Fruit fly (Drosophila melanogaster) whole organism, larva: ENCODE results near the gene alpha-Est4.

Experiments used
- noc ChIP-seq: fragments of 200-800 bp; sonication (Bioruptor generic); optimal IDR thresholded peaks from 3 replicates; lab custom pipeline; 2019; ENCODE audit warnings: missing biosample characterization, mild to moderate bottlenecking, missing genetic modification characterization, moderate library complexity

Gene alpha-Est4

dm6 chr3R:7508198-7508837 is 30.1 kb downstream of the alpha-Est4 start:
- TF ChIP-seq noc (tag; lab: Kevin White, UChicago) = no peak

- TF ChIP-seq noc (tag; lab: Kevin White, UChicago) = peak; percentile 88
These were observed 32.0 kb downstream of the alpha-Est4 start for dm6 chr3R:7506314-7506988.

- TF ChIP-seq noc (tag; lab: Kevin White, UChicago) = peak; percentile 49
These were observed 33.2 kb downstream of the alpha-Est4 start, which contains the start of gene alpha-Est9 for dm6 chr3R:7504989-7505761. Gene alpha-Est9, minus strand, starts transcription at chr3R:7505098.

dm6 chr3R:7503216-7503615 is 35.2 kb downstream of the alpha-Est4 start:
- TF ChIP-seq noc (tag; lab: Kevin White, UChicago) = peak; percentile 9

dm6 chr3R:7502276-7502675 is 36.1 kb downstream of the alpha-Est4 start, which contains the start of gene Mics1:
Gene Mics1, minus strand, starts transcription at chr3R:7502376.
- TF ChIP-seq noc (tag; lab: Kevin White, UChicago) = no peak

- TF ChIP-seq noc (tag; lab: Kevin White, UChicago) = peak; percentile 8
These were observed 37.9 kb downstream of the alpha-Est4 start for dm6 chr3R:7500513-7500912.

dm6 chr3R:7499488-7499887 is 38.9 kb downstream of the alpha-Est4 start:
- peak; percentile 63 for TF ChIP-seq noc (tag; lab: Kevin White, UChicago)

dm6 chr3R:7497488-7497887 is 40.9 kb downstream of the alpha-Est4 start:
- no peak for TF ChIP-seq noc (tag; lab: Kevin White, UChicago)

dm6 chr3R:7493745-7494144 is 44.7 kb downstream of the alpha-Est4 start, which contains the start of gene alpha-Est10:
Gene alpha-Est10, minus strand, starts transcription at chr3R:7493845.
- TF ChIP-seq noc (tag; lab: Kevin White, UChicago) = no peak

- TF ChIP-seq noc (tag; lab: Kevin White, UChicago) = no peak
These were observed 45.2 kb downstream of the alpha-Est4 start, which contains the start of gene CG42656 for dm6 chr3R:7493171-7493570. Gene CG42656, minus strand, starts transcription at chr3R:7493271.

dm6 chr3R:7492099-7492498 is 46.3 kb downstream of the alpha-Est4 start:
- TF ChIP-seq noc (tag; lab: Kevin White, UChicago) = no peak

- no peak for TF ChIP-seq noc (tag; lab: Kevin White, UChicago)
These were observed 47.0 kb downstream of the alpha-Est4 start for dm6 chr3R:7491453-7491853.

- no peak for TF ChIP-seq noc (tag; lab: Kevin White, UChicago)
These were observed 47.5 kb downstream of the alpha-Est4 start for dm6 chr3R:7490884-7491283.

- TF ChIP-seq noc (tag; lab: Kevin White, UChicago) = no peak
These were observed 48.5 kb downstream of the alpha-Est4 start for dm6 chr3R:7489902-7490301.
